Worm (Caenorhabditis elegans) whole organism, early embryonic: ENCODE results near the gene ucr-1.

Experiments used
- B0310.2 ChIP-seq: sonication (generic microtip); optimal IDR thresholded peaks from 2 replicates; lab custom pipeline; 2016; ENCODE audit warnings: mild to moderate bottlenecking, missing genetic modification characterization, missing compliant biosample characterization
- F13C5.2 ChIP-seq: sonication (generic microtip); optimal IDR thresholded peaks from 2 replicates; lab custom pipeline; 2017; ENCODE audit warnings: mild to moderate bottlenecking, missing genetic modification characterization, inconsistent platforms, missing compliant biosample characterization
- aly-1 ChIP-seq: sonication (generic microtip); optimal IDR thresholded peaks from 2 replicates; lab custom pipeline; 2016; ENCODE audit warnings: missing genetic modification characterization, missing compliant biosample characterization
- ama-1 ChIP-seq: fragments of 150-350 bp; optimal IDR thresholded peaks from 2 replicates; lab custom pipeline; 2014
- ceh-13 ChIP-seq: fragments of 200-800 bp; sonication (Bioruptor generic); optimal IDR thresholded peaks from 2 replicates; lab custom pipeline; 2018; ENCODE audit warnings: mild to moderate bottlenecking, missing genetic modification characterization, missing compliant biosample characterization
- ets-7 ChIP-seq: sonication (generic microtip); optimal IDR thresholded peaks from 2 replicates; lab custom pipeline; 2016; ENCODE audit warnings: missing genotype, missing genetic modification characterization, missing compliant biosample characterization
- flt-1 ChIP-seq: fragments of 200-800 bp; sonication (Bioruptor generic); IDR thresholded peaks from 2 replicates; pipeline ENCODE4 v1.3.6; 2022; ENCODE audit warnings: missing genetic modification characterization, missing compliant biosample characterization
- pes-1 ChIP-seq: fragments of 200-800 bp; sonication (Bioruptor generic); IDR thresholded peaks from 2 replicates; pipeline ENCODE4 v1.3.6; 2022; ENCODE audit warnings: missing genetic modification reagents, missing genetic modification characterization, missing compliant biosample characterization
- scrt-1 ChIP-seq: fragments of 200-800 bp; sonication (Bioruptor generic); IDR thresholded peaks from 2 replicates; pipeline ENCODE4 v1.3.6; 2022; ENCODE audit warnings: missing genetic modification characterization, missing compliant biosample characterization
- tra-4 ChIP-seq: sonication (generic microtip); optimal IDR thresholded peaks from 2 replicates; lab custom pipeline; 2017; ENCODE audit warnings: missing genetic modification characterization, missing compliant biosample characterization

DNA sequence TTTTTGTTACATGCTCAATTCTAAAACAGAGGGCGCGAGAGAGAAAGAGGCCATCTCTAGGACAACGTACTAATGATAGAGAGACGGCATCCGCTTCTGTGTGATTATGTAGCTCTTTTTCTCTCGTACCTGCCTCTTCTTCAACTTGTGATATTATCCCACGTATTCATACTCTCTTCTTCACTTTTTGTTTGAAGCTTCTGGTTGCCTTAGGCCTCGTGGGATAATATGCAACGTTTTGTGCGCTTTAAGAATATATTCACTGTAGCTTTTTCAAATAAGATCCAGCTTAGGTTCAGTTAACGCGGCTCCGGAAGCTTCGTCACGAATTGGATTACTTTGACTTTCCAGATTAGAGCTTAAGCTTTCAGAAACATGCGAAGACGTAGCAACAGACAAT lies 9.2 kb upstream of the ucr-1 start, which contains the start of the genes F56D2.8 and uev-2:
- no peak for TF ChIP-seq pes-1 (GFP tag; lab: Robert Waterston, UW)
- TF ChIP-seq ama-1 (lab: Kevin White, UChicago): no peak
- TF ChIP-seq flt-1 (GFP tag; lab: Robert Waterston, UW): no peak
- TF ChIP-seq scrt-1 (GFP tag; lab: Robert Waterston, UW): no peak
- TF ChIP-seq ets-7 (tag; lab: Kevin White, UChicago): no peak
- no peak for TF ChIP-seq aly-1 (tag; lab: Kevin White, UChicago)
- TF ChIP-seq ceh-13 (GFP tag; lab: Kevin White, UChicago): no peak
- TF ChIP-seq tra-4 (tag; lab: Kevin White, UChicago): no peak
- TF ChIP-seq B0310.2 (tag; lab: Kevin White, UChicago): no peak
- no peak for TF ChIP-seq F13C5.2 (tag; lab: Kevin White, UChicago)
